Worm (Caenorhabditis elegans) whole organism, L2 larva: ENCODE data around the gene sdz-21.

Experiments used
- C34F6.9 ChIP-seq: fragments of 150-350 bp; optimal IDR thresholded peaks from 2 replicates; lab custom pipeline; 2014; ENCODE audit warnings: missing biosample characterization, missing genetic modification characterization
- F13H6.1 ChIP-seq: sonication (generic microtip); optimal IDR thresholded peaks from 2 replicates; lab custom pipeline; 2016; ENCODE audit warnings: missing genetic modification characterization, missing compliant biosample characterization
- R02D3.7 ChIP-seq: fragments of 150-350 bp; optimal IDR thresholded peaks from 2 replicates; lab custom pipeline; 2014; ENCODE audit warnings: missing biosample characterization, missing genetic modification characterization
- ZK546.5 ChIP-seq: sonication (generic microtip); optimal IDR thresholded peaks from 2 replicates; lab custom pipeline; 2017; ENCODE audit warnings: missing biosample characterization, missing genetic modification characterization
- alr-1 ChIP-seq: fragments of 150-350 bp; optimal IDR thresholded peaks from 2 replicates; lab custom pipeline; 2014; ENCODE audit warnings: missing biosample characterization, missing genetic modification characterization
- aly-2 ChIP-seq: fragments of 150-350 bp; optimal IDR thresholded peaks from 2 replicates; lab custom pipeline; 2014; ENCODE audit warnings: missing biosample characterization, missing genetic modification characterization
- ama-1 ChIP-seq: fragments of 150-350 bp; optimal IDR thresholded peaks from 2 replicates; lab custom pipeline; 2018; ENCODE audit warnings: inconsistent platforms
- blmp-1 ChIP-seq: sonication (generic microtip); optimal IDR thresholded peaks from 2 replicates; lab custom pipeline; 2017; ENCODE audit warnings: missing genetic modification characterization, mild to moderate bottlenecking, missing compliant biosample characterization, antibody characterized with exemption, moderate library complexity; ENCODE audit not compliant: insufficient read depth
- ceh-16 ChIP-seq: fragments of 150-350 bp; optimal IDR thresholded peaks from 2 replicates; lab custom pipeline; 2014; ENCODE audit warnings: missing biosample characterization, missing genetic modification characterization
- ceh-82 ChIP-seq: fragments of 150-350 bp; optimal IDR thresholded peaks from 2 replicates; lab custom pipeline; 2014; ENCODE audit warnings: missing biosample characterization, missing genetic modification characterization
- dmd-4 ChIP-seq: sonication (generic microtip); optimal IDR thresholded peaks from 2 replicates; lab custom pipeline; 2017; ENCODE audit warnings: missing biosample characterization, missing genetic modification characterization
- egl-27 ChIP-seq: sonication (generic microtip); optimal IDR thresholded peaks from 3 replicates; lab custom pipeline; 2017; ENCODE audit warnings: missing biosample characterization, missing genetic modification reagents, missing genetic modification characterization
- elt-1 ChIP-seq: fragments of 150-350 bp; optimal IDR thresholded peaks from 2 replicates; lab custom pipeline; 2014; ENCODE audit warnings: missing biosample characterization, missing genetic modification characterization
- fos-1 ChIP-seq: fragments of 150-350 bp; optimal IDR thresholded peaks from 2 replicates; lab custom pipeline; 2014; ENCODE audit warnings: missing biosample characterization, missing genetic modification characterization
- gmeb-1 ChIP-seq: fragments of 150-350 bp; optimal IDR thresholded peaks from 2 replicates; lab custom pipeline; 2014; ENCODE audit warnings: missing biosample characterization, missing genetic modification characterization
- lin-11 ChIP-seq: fragments of 150-350 bp; sonication (generic microtip); optimal IDR thresholded peaks from 2 replicates; lab custom pipeline; 2014; ENCODE audit warnings: missing biosample characterization, missing genetic modification characterization, inconsistent platforms, mixed read lengths
- lin-13 ChIP-seq: fragments of 150-350 bp; optimal IDR thresholded peaks from 2 replicates; lab custom pipeline; 2014; ENCODE audit warnings: missing biosample characterization, missing genetic modification reagents, missing genetic modification characterization
- lin-39 ChIP-seq: fragments of 150-350 bp; optimal IDR thresholded peaks from 2 replicates; lab custom pipeline; 2014; ENCODE audit warnings: missing biosample characterization, missing genetic modification reagents, missing genetic modification characterization
- lsy-2 ChIP-seq, 2 experiments: fragments of 150-350 bp in 1 of 2; sonication (generic microtip) in 1 of 2; optimal IDR thresholded peaks; 2 replicates each; lab custom pipeline; 2014 to 2017; ENCODE audit warnings: missing biosample characterization in 2 of 2, missing genetic modification characterization in 2 of 2
- mab-5 ChIP-seq: fragments of 150-350 bp; optimal IDR thresholded peaks from 2 replicates; lab custom pipeline; 2014; ENCODE audit warnings: missing biosample characterization, missing genetic modification characterization
- mbf-1 ChIP-seq: sonication (generic microtip); optimal IDR thresholded peaks from 2 replicates; lab custom pipeline; 2017; ENCODE audit warnings: missing biosample characterization, missing genetic modification characterization
- mdl-1 ChIP-seq, 2 experiments: fragments of 150-350 bp in 1 of 2; sonication (generic microtip) in 1 of 2; optimal IDR thresholded peaks; 2 replicates each; lab custom pipeline; 2017; ENCODE audit warnings: missing biosample characterization in 2 of 2, missing genetic modification characterization in 2 of 2
- nhr-10 ChIP-seq: sonication (generic microtip); optimal IDR thresholded peaks from 2 replicates; lab custom pipeline; 2017; ENCODE audit warnings: missing biosample characterization, missing genetic modification characterization
- nhr-11 ChIP-seq: fragments of 150-350 bp; optimal IDR thresholded peaks from 2 replicates; lab custom pipeline; 2014; ENCODE audit warnings: missing biosample characterization, missing genetic modification characterization
- nhr-129 ChIP-seq: fragments of 150-350 bp; optimal IDR thresholded peaks from 2 replicates; lab custom pipeline; 2014; ENCODE audit warnings: missing biosample characterization, missing genetic modification characterization
- nhr-21 ChIP-seq: fragments of 150-350 bp; optimal IDR thresholded peaks from 2 replicates; lab custom pipeline; 2014; ENCODE audit warnings: missing biosample characterization, missing genetic modification characterization
- nhr-23 ChIP-seq: fragments of 150-350 bp; optimal IDR thresholded peaks from 2 replicates; lab custom pipeline; 2014; ENCODE audit warnings: missing biosample characterization, missing genetic modification reagents, missing genetic modification characterization
- nhr-237 ChIP-seq: fragments of 150-350 bp; optimal IDR thresholded peaks from 2 replicates; lab custom pipeline; 2014; ENCODE audit warnings: missing biosample characterization, missing genetic modification characterization
- nhr-25 ChIP-seq: fragments of 150-350 bp; sonication (generic microtip); optimal IDR thresholded peaks from 3 replicates; lab custom pipeline; 2014; ENCODE audit warnings: missing biosample characterization, missing genetic modification characterization
- nhr-6 ChIP-seq: fragments of 150-350 bp; optimal IDR thresholded peaks from 2 replicates; lab custom pipeline; 2014; ENCODE audit warnings: missing biosample characterization, missing genetic modification characterization
- peb-1 ChIP-seq: fragments of 150-350 bp; optimal IDR thresholded peaks from 2 replicates; lab custom pipeline; 2014; ENCODE audit warnings: missing biosample characterization, missing genetic modification characterization
- sma-3 ChIP-seq: sonication (generic microtip); optimal IDR thresholded peaks from 2 replicates; lab custom pipeline; 2016; ENCODE audit warnings: missing genetic modification reagents, missing genetic modification characterization, missing compliant biosample characterization
- sma-9 ChIP-seq, 2 experiments: fragments of 150-350 bp in 1 of 2; sonication (generic microtip) in 1 of 2; optimal IDR thresholded peaks; 2 replicates each; lab custom pipeline; 2014 to 2016; ENCODE audit warnings: missing genetic modification characterization in 2 of 2, mild to moderate bottlenecking in 1 of 2, missing biosample characterization in 1 of 2, missing compliant biosample characterization in 1 of 2, missing genetic modification reagents in 1 of 2, moderate library complexity in 1 of 2
- snpc-4 ChIP-seq: fragments of 150-350 bp; optimal IDR thresholded peaks from 2 replicates; lab custom pipeline; 2014; ENCODE audit warnings: missing biosample characterization, missing genetic modification characterization
- unc-55 ChIP-seq: fragments of 150-350 bp; sonication (generic microtip); optimal IDR thresholded peaks from 3 replicates; lab custom pipeline; 2014; ENCODE audit warnings: missing biosample characterization, missing genetic modification reagents, missing genetic modification characterization
- unc-62 ChIP-seq: fragments of 150-350 bp; optimal IDR thresholded peaks from 2 replicates; lab custom pipeline; 2014; ENCODE audit warnings: missing biosample characterization, missing genetic modification reagents, missing genetic modification characterization
- zag-1 ChIP-seq: fragments of 150-350 bp; optimal IDR thresholded peaks from 2 replicates; lab custom pipeline; 2014; ENCODE audit warnings: missing biosample characterization, missing genetic modification characterization
- ztf-1 ChIP-seq: fragments of 200-800 bp; sonication (Bioruptor generic); conservative IDR thresholded peaks from 2 replicates; pipeline ENCODE4 v1.3.6; 2022; ENCODE audit warnings: missing genetic modification characterization, missing compliant biosample characterization
- ztf-11 ChIP-seq: sonication (generic microtip); optimal IDR thresholded peaks from 2 replicates; lab custom pipeline; 2017; ENCODE audit warnings: missing biosample characterization, missing genetic modification characterization
- ztf-4 ChIP-seq: fragments of 150-350 bp; optimal IDR thresholded peaks from 2 replicates; lab custom pipeline; 2014; ENCODE audit warnings: missing biosample characterization, missing genetic modification characterization

Gene sdz-21

DNA sequence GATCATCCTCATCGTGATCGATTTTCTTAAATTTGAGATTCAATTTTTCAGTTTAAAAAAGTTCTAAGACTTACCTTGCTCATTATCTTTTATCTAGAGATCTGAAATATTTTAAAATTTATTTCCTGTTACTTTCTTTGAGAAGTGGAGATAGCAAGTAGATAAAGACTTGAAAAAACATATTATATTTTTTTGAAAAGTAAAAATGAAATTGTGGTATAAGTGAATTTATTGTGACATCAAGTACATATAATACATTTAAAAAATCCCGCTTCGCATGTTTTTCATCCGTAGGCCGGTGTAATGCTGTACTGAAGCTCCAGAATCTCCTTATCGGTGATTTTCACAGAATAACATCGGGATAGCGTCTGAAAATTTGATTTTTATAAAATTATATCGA is 40.4 kb upstream of the sdz-21 start, which contains the start of gene B0336.7:
Gene B0336.7, minus strand, starts transcription at position 101 of the 400 bp plus-strand sequence.
- no peak for TF ChIP-seq zag-1 (tag; lab: Kevin White, UChicago)
- no peak for TF ChIP-seq sma-9 (GFP tag; optimal IDR thresholded peaks at IDR 0.05; lab: Kevin White, UChicago)
- no peak for TF ChIP-seq sma-9 (tag; optimal IDR thresholded peaks at IDR 0.05; lab: Kevin White, UChicago)
- no peak for TF ChIP-seq mab-5 (tag; lab: Kevin White, UChicago)
- no peak for TF ChIP-seq nhr-237 (tag; lab: Kevin White, UChicago)
- TF ChIP-seq lin-13 = no peak
- TF ChIP-seq ama-1 = no peak
- TF ChIP-seq alr-1 = no peak
- TF ChIP-seq unc-62 (GFP tag; lab: Kevin White, UChicago) = no peak
- no peak for TF ChIP-seq blmp-1

DNA sequence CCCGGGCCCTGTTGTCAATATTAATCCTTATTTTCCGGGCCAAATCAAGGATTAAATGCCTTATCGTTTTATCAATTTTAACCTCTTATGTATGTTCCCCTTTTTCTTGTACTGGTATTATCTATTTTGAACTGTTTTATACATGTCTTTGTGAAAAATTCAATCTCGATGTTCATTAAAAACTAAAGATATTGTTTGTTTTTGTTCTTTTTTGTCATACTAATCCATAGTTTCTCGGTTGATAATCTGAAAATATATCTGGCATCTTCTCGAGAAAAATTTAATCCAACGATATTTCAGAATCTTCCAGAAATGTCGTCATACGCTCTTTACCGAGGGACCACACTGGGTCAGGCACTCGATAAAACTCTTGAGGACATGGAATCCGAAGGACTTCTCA is 36.9 kb upstream of the sdz-21 start, which contains the start of gene B0336.13:
Gene B0336.13, plus strand, starts transcription at position 301 of the 400 bp plus-strand sequence.
- no peak for TF ChIP-seq gmeb-1 (tag; lab: Kevin White, UChicago)
- no peak for TF ChIP-seq mbf-1 (tag; lab: Kevin White, UChicago)
- TF ChIP-seq unc-62 (GFP tag; lab: Kevin White, UChicago) = no peak
- no peak for TF ChIP-seq ztf-11 (tag; lab: Kevin White, UChicago)
- no peak for TF ChIP-seq fos-1 (tag; lab: Kevin White, UChicago)
- no peak for TF ChIP-seq alr-1
- no peak for TF ChIP-seq F13H6.1 (tag; lab: Kevin White, UChicago)
- TF ChIP-seq sma-3 (GFP tag; lab: Kevin White, UChicago) = no peak
- no peak for TF ChIP-seq nhr-10
- no peak for TF ChIP-seq C34F6.9 (tag; lab: Kevin White, UChicago)
- TF ChIP-seq ceh-16 (tag; lab: Kevin White, UChicago) = no peak
- TF ChIP-seq nhr-23 = no peak
- TF ChIP-seq, all 48 proteins: peak for 0

DNA sequence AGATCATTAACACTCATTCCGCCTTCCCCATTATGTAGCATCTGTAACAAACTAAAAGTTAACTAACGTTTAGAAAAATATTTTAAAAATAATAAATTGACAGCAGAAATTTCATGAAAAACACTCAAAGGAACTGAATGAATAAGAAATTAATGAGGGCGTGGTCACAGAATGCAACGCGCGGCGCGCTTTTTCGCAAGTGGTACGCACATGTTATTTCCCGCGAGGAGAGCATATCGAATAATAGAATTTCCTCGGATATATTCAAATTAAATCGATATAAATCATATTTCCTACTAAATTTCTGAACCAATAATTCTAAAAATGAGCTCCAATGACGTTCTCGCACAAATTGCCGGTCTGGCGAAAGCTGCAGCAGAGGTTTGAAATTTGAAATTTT is 35.8 kb upstream of the sdz-21 start, which contains the start of the genes abi-1 and arle-14:
Gene abi-1, minus strand, starts transcription at position 51 of the 400 bp plus-strand sequence.
Gene arle-14, plus strand, starts transcription at position 217 of the 400 bp plus-strand sequence.
- no peak for TF ChIP-seq nhr-237 (tag; lab: Kevin White, UChicago)
- no peak for TF ChIP-seq ceh-82 (tag; lab: Kevin White, UChicago)
- TF ChIP-seq unc-55 (GFP tag; lab: Kevin White, UChicago) = peak; percentile 59
- peak; percentile 27 for TF ChIP-seq C34F6.9 (tag; lab: Kevin White, UChicago)
- no peak for TF ChIP-seq ZK546.5 (tag; lab: Kevin White, UChicago)
- no peak for TF ChIP-seq nhr-25 (tag; lab: Kevin White, UChicago)
- no peak for TF ChIP-seq sma-9 (GFP tag; optimal IDR thresholded peaks at IDR 0.05; lab: Kevin White, UChicago)
- no peak for TF ChIP-seq sma-9 (tag; optimal IDR thresholded peaks at IDR 0.05; lab: Kevin White, UChicago)
- peak in 1 of 2 experiments; percentile 30 for TF ChIP-seq lsy-2 (tag; optimal IDR thresholded peaks at IDR 0.05; lab: Kevin White, UChicago)
- TF ChIP-seq nhr-129 = peak; percentile 6
- peak; percentile 14 for TF ChIP-seq lin-11
- no peak for TF ChIP-seq ztf-11 (tag; lab: Kevin White, UChicago)
- TF ChIP-seq, all 48 proteins: peak for 5

DNA sequence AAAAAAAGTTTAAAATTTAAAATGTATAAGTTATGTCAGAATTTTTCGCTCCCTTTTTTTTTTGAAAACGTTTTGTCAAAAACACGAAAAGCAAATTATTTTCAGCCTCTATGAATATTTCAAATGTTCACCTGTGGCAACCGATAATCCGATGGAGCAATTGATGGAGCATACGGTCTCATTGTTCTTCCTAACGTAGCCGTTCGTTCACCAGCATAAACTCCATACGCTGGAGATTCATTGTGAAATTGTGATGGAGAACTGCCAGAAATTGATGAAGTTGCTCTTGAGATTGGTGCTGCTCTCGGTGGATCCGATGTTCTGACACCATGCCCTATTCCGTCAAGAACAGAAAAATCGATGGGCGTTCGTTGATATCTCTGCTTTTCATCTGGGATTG is 35.0 kb upstream of the sdz-21 start:
- no peak for TF ChIP-seq aly-2
- no peak for TF ChIP-seq ceh-82 (tag; lab: Kevin White, UChicago)
- TF ChIP-seq egl-27 (tag; lab: Kevin White, UChicago) = no peak
- TF ChIP-seq lin-11 = no peak
- no peak for TF ChIP-seq nhr-11
- no peak for TF ChIP-seq zag-1 (tag; lab: Kevin White, UChicago)
- no peak for TF ChIP-seq ztf-1 (GFP tag; lab: Robert Waterston, UW)
- TF ChIP-seq lin-39 (tag; lab: Kevin White, UChicago) = no peak
- TF ChIP-seq nhr-21 (tag; lab: Kevin White, UChicago) = no peak
- no peak for TF ChIP-seq nhr-25 (tag; lab: Kevin White, UChicago)

DNA sequence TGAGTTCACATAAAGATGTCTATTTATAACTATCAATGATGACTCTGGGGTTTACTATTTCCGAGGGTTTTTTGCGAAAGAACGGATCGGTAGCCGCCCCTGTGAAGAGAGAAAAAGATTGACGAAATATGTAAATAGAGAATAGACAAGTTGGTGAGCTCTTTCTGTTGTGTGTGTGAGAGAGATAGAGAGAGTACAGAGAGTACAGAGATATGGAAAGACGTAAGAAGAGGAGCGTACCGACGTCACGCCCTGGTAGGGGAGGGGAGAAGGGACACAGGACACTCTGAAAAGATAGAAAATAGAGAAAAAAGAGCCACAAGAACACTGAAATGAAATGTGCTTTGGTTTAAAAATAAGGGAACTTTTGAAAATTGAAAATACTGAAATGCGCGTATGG is 31.4 kb upstream of the sdz-21 start:
- TF ChIP-seq mdl-1 (tag; optimal IDR thresholded peaks at IDR 0.05; lab: Kevin White, UChicago) = no peak
- peak; percentile 48 for TF ChIP-seq fos-1 (tag; lab: Kevin White, UChicago)
- TF ChIP-seq R02D3.7 (tag; lab: Kevin White, UChicago) = no peak
- TF ChIP-seq nhr-21 (tag; lab: Kevin White, UChicago) = no peak
- TF ChIP-seq sma-9 (GFP tag; optimal IDR thresholded peaks at IDR 0.05; lab: Kevin White, UChicago) = peak; percentile 63
- no peak for TF ChIP-seq sma-9 (tag; optimal IDR thresholded peaks at IDR 0.05; lab: Kevin White, UChicago)
- TF ChIP-seq aly-2 = no peak
- no peak for TF ChIP-seq ztf-4 (tag; lab: Kevin White, UChicago)
- no peak for TF ChIP-seq elt-1
- TF ChIP-seq ceh-82 (tag; lab: Kevin White, UChicago) = no peak
- no peak for TF ChIP-seq lin-39 (tag; lab: Kevin White, UChicago)
- TF ChIP-seq nhr-10 = no peak
- TF ChIP-seq lsy-2 (tag; optimal IDR thresholded peaks at IDR 0.05; lab: Kevin White, UChicago) = peak in 1 of 2 experiments; percentile 48
- no peak for TF ChIP-seq dmd-4 (tag; lab: Kevin White, UChicago)
- TF ChIP-seq alr-1 = no peak
- TF ChIP-seq blmp-1 = no peak
- TF ChIP-seq ztf-11 (tag; lab: Kevin White, UChicago) = no peak
- TF ChIP-seq peb-1 (tag; lab: Kevin White, UChicago) = no peak
- no peak for TF ChIP-seq egl-27 (tag; lab: Kevin White, UChicago)
- peak; percentile 48 for TF ChIP-seq ama-1
- TF ChIP-seq ZK546.5 (tag; lab: Kevin White, UChicago) = no peak
- TF ChIP-seq C34F6.9 (tag; lab: Kevin White, UChicago) = peak; percentile 69
- no peak for TF ChIP-seq unc-62 (GFP tag; lab: Kevin White, UChicago)
- TF ChIP-seq unc-55 (GFP tag; lab: Kevin White, UChicago) = peak; percentile 67
- peak; percentile 22 for TF ChIP-seq snpc-4 (tag; lab: Kevin White, UChicago)
- TF ChIP-seq ztf-1 (GFP tag; lab: Robert Waterston, UW) = no peak
- no peak for TF ChIP-seq nhr-6 (tag; lab: Kevin White, UChicago)
- peak; percentile 77 for TF ChIP-seq nhr-129
- no peak for TF ChIP-seq nhr-11
- peak; percentile 78 for TF ChIP-seq F13H6.1 (tag; lab: Kevin White, UChicago)
- TF ChIP-seq sma-3 (GFP tag; lab: Kevin White, UChicago) = no peak
